Fruit fly (Drosophila melanogaster): Measurements from ENCODE around the gene noi.

Gene noi

dm6 chr3R:5570635-5571436 is 20.4 kb downstream of the noi start, which contains the start of gene CRMP (continued):
- TF ChIP-seq CG13287 (GFP tag; IDR thresholded peaks at IDR 0.05; ENCODE audit: partially characterized antibody) (peak; percentile 59), CG3838 (GFP tag; optimal IDR thresholded peaks at IDR 0.05) (no peak), CG17568 (GFP tag; optimal IDR thresholded peaks at IDR 0.05) (peak; percentile 49), sr (GFP tag; IDR thresholded peaks at IDR 0.05) (peak; percentile 85), phol (tag; optimal IDR thresholded peaks at IDR 0.05) (peak; percentile 38), lola (GFP tag; optimal IDR thresholded peaks at IDR 0.05) (no peak), pnt (GFP tag; optimal IDR thresholded peaks at IDR 0.05) (no peak), ATbp (GFP tag; optimal IDR thresholded peaks at IDR 0.05) (no peak)

dm6 chr3R:5568590-5568989 is 22.7 kb downstream of the noi start, which contains the start of the genes CG2931 and Rheb:
Gene CG2931 (minus strand): TSS chr3R:5568615.
Gene Rheb (plus strand): TSS chr3R:5568921.
- no peak for TF ChIP-seq Asciz (GFP tag; optimal IDR thresholded peaks at IDR 0.05)
- TF ChIP-seq CG7839 (tag; optimal IDR thresholded peaks at IDR 0.05): peak; percentile 58
- TF ChIP-seq grn (GFP tag; optimal IDR thresholded peaks at IDR 0.05): peak; percentile 39
- no peak for TF ChIP-seq cad (GFP tag; optimal IDR thresholded peaks at IDR 0.05)
- TF ChIP-seq dm (GFP tag; optimal IDR thresholded peaks at IDR 0.05): peak; percentile 16
- peak; percentile 61; the same call in 1 of the 2 replicates for TF ChIP-seq CG42726 (GFP tag; IDR thresholded peaks at IDR 0.05; ENCODE audit: partially characterized antibody)
- no peak for TF ChIP-seq CG12104 (GFP tag; optimal IDR thresholded peaks at IDR 0.05)
- TF ChIP-seq fu2 (GFP tag; optimal IDR thresholded peaks at IDR 0.05): peak; percentile 26
- TF ChIP-seq CG13123 (GFP tag; optimal IDR thresholded peaks at IDR 0.05): peak; percentile 48
- TF ChIP-seq CG34224 (GFP tag; IDR thresholded peaks at IDR 0.05; ENCODE audit: partially characterized antibody): peak; percentile 68
- no peak for TF ChIP-seq pan (optimal IDR thresholded peaks at IDR 0.05)
- TF ChIP-seq pan (GFP tag; optimal IDR thresholded peaks at IDR 0.05 in 1 of 2, IDR thresholded peaks at IDR 0.05 in 1 of 2): peak in 1 of 2 experiments; percentile 79
- peak; percentile 51 for TF ChIP-seq kay (GFP tag; optimal IDR thresholded peaks at IDR 0.05)
- TF ChIP-seq Bdp1 (GFP tag; optimal IDR thresholded peaks at IDR 0.05): peak; percentile 28
- TF ChIP-seq Lim3 (GFP tag; IDR thresholded peaks at IDR 0.05): no peak
- TF ChIP-seq CG9437 (GFP tag; optimal IDR thresholded peaks at IDR 0.05): peak; percentile 5
- peak; percentile 77 for TF ChIP-seq CoRest (tag; optimal IDR thresholded peaks at IDR 0.05)
- peak; percentile 41 for TF ChIP-seq CG12299 (tag; optimal IDR thresholded peaks at IDR 0.05)
- peak; percentile 58 for TF ChIP-seq CG10979 (tag; optimal IDR thresholded peaks at IDR 0.05)
- TF ChIP-seq CG33213 (GFP tag; optimal IDR thresholded peaks at IDR 0.05): peak; percentile 60
- TF ChIP-seq Dip3 (GFP tag; optimal IDR thresholded peaks at IDR 0.05): peak; percentile 53
- TF ChIP-seq Drgx (GFP tag; IDR thresholded peaks at IDR 0.05): no peak
- TF ChIP-seq eyg (GFP tag; optimal IDR thresholded peaks at IDR 0.05): no peak
- no peak for TF ChIP-seq hth (optimal IDR thresholded peaks at IDR 0.05)
- peak; percentile 46 for TF ChIP-seq HLH54F (GFP tag; optimal IDR thresholded peaks at IDR 0.05)
- peak; percentile 60 for TF ChIP-seq Blimp-1 (GFP tag; optimal IDR thresholded peaks at IDR 0.05)
- TF ChIP-seq CG7928 (GFP tag; optimal IDR thresholded peaks at IDR 0.05): peak; percentile 15
- TF ChIP-seq bcd (GFP tag; optimal IDR thresholded peaks at IDR 0.05): peak; percentile 42
- peak; percentile 23 for TF ChIP-seq Spps (tag; optimal IDR thresholded peaks at IDR 0.05)
- TF ChIP-seq ato (GFP tag; IDR thresholded peaks at IDR 0.05; ENCODE audit: partially characterized antibody): no peak
- no peak for TF ChIP-seq kni (GFP tag; optimal IDR thresholded peaks at IDR 0.05)
- TF ChIP-seq CG10274 (GFP tag; optimal IDR thresholded peaks at IDR 0.05): no peak
- TF ChIP-seq CG10462 (GFP tag; optimal IDR thresholded peaks at IDR 0.05): peak; percentile 86
- TF ChIP-seq CG8765 (GFP tag; IDR thresholded peaks at IDR 0.05): no peak
- TF ChIP-seq CG3847 (GFP tag; IDR thresholded peaks at IDR 0.05): peak; percentile 78
- no peak for TF ChIP-seq CG31388 (GFP tag; optimal IDR thresholded peaks at IDR 0.05)
- peak; percentile 32 for TF ChIP-seq tx (GFP tag; optimal IDR thresholded peaks at IDR 0.05)
- TF ChIP-seq CG3163 (GFP tag; optimal IDR thresholded peaks at IDR 0.05): no peak
- TF ChIP-seq CG32772 (GFP tag; IDR thresholded peaks at IDR 0.05): peak; percentile 60
- no peak for TF ChIP-seq CG10321 (GFP tag; IDR thresholded peaks at IDR 0.05)
- no peak for TF ChIP-seq schlank (tag; optimal IDR thresholded peaks at IDR 0.05)

Measured in whole organism, embryonic.